Fruit fly (Drosophila melanogaster) whole organism, pupa: ENCODE data around the gene CG32280.

ENCODE experiments used
- CG14655 ChIP-seq: fragments of 200-800 bp; sonication (Bioruptor generic); optimal IDR thresholded peaks from 3 replicates; lab custom pipeline; 2017; ENCODE audit warnings: mild to moderate bottlenecking, missing biosample characterization, missing genetic modification reagents, missing genetic modification characterization
- CG17806 ChIP-seq: fragments of 200-800 bp; sonication (Bioruptor generic); optimal IDR thresholded peaks from 2 replicates; lab custom pipeline; 2018; ENCODE audit warnings: missing biosample characterization, mild to moderate bottlenecking, missing genetic modification characterization, moderate library complexity
- CG32121 ChIP-seq: fragments of 200-800 bp; sonication (Bioruptor generic); IDR thresholded peaks from 2 replicates; pipeline ENCODE4 v1.3.6; 2022; ENCODE audit warnings: missing biosample characterization, missing genetic modification characterization
- CG34367 ChIP-seq: fragments of 200-800 bp; sonication (Bioruptor generic); optimal IDR thresholded peaks from 2 replicates; lab custom pipeline; 2018; ENCODE audit warnings: missing biosample characterization, mild to moderate bottlenecking, missing genetic modification characterization
- CG4496 ChIP-seq: fragments of 200-800 bp; sonication (Bioruptor generic); IDR thresholded peaks from 3 replicates; pipeline ENCODE4 v1.3.6; 2022; ENCODE audit warnings: missing biosample characterization, missing genetic modification characterization
- CG8159 ChIP-seq: fragments of 200-800 bp; sonication (Bioruptor generic); optimal IDR thresholded peaks from 3 replicates; lab custom pipeline; 2018; ENCODE audit warnings: missing biosample characterization, mild to moderate bottlenecking, missing genetic modification characterization, moderate library complexity
- CG8301 ChIP-seq: fragments of 200-800 bp; sonication (Bioruptor generic); optimal IDR thresholded peaks from 2 replicates; lab custom pipeline; 2018; ENCODE audit warnings: missing biosample characterization, mild to moderate bottlenecking, missing genetic modification characterization
- EcR ChIP-seq: fragments of 200-800 bp; sonication (Bioruptor generic); optimal IDR thresholded peaks from 3 replicates; lab custom pipeline; 2019; ENCODE audit warnings: missing biosample characterization, missing genetic modification characterization, mild to moderate bottlenecking, moderate library complexity, missing genetic modification reagents
- Pif1B ChIP-seq: fragments of 200-800 bp; sonication (Bioruptor generic); optimal IDR thresholded peaks from 3 replicates; lab custom pipeline; 2016; ENCODE audit warnings: missing biosample characterization, missing genetic modification characterization
- Snoo ChIP-seq: fragments of 200-800 bp; sonication (Bioruptor generic); optimal IDR thresholded peaks from 3 replicates; lab custom pipeline; 2017; ENCODE audit warnings: missing biosample characterization, mild to moderate bottlenecking, missing genetic modification characterization, inconsistent platforms
- fd96Ca ChIP-seq: fragments of 200-800 bp; sonication (Bioruptor generic); IDR thresholded peaks from 3 replicates; pipeline ENCODE4 v1.3.6; 2022; ENCODE audit warnings: missing biosample characterization, missing genetic modification characterization
- gl ChIP-seq: fragments of 200-800 bp; sonication (Bioruptor generic); optimal IDR thresholded peaks from 2 replicates; lab custom pipeline; 2018; ENCODE audit warnings: missing biosample characterization, mild to moderate bottlenecking, missing genetic modification characterization

DNA sequence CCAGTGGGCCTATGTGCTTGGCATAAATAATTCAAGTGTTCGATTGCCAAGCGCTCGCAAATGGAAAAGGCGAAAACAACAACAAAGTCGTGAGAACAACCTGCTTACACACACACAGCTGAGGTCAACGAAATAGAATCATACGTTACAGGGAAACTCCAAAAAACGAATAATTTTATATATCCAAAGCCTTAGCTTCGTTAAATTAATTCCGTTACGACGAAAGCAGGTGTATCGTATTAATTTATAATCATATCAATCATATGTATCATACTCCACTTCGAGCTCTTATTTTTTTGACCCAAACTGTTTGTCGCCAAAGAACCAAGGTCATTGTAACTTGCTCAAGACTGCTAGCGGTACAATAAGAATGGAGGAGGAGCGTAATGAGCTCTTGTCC lies 14.5 kb downstream of the CG32280 start:
- TF ChIP-seq CG8159 (tag; lab: Kevin White, UChicago) (peak; percentile 95), CG4496 (GFP tag; lab: Robert Waterston, UW) (peak; percentile 95), gl (peak; percentile 89), CG8301 (peak; percentile 94), CG17806 (peak; percentile 93), EcR (GFP tag; lab: Kevin White, UChicago) (peak; percentile 98), Snoo (peak; percentile 92), CG34367 (peak; percentile 89), CG14655 (GFP tag; lab: Kevin White, UChicago) (no peak), Pif1B (GFP tag; lab: Kevin White, UChicago) (peak; percentile 92), CG32121 (GFP tag; lab: Robert Waterston, UW) (peak; percentile 81), fd96Ca (GFP tag; lab: Robert Waterston, UW) (peak; percentile 92)
